Fruit fly (Drosophila melanogaster) ovary, adult (tissue): ENCODE results near the gene Keap1.

Source experiments
- CG17801 ChIP-seq: fragments of 200-800 bp; optimal IDR thresholded peaks from 2 replicates; lab custom pipeline; 2019; ENCODE audit warnings: missing biosample characterization, mild to moderate bottlenecking, missing genetic modification characterization, moderate library complexity; ENCODE audit not compliant: partially characterized antibody

Gene Keap1

DNA sequence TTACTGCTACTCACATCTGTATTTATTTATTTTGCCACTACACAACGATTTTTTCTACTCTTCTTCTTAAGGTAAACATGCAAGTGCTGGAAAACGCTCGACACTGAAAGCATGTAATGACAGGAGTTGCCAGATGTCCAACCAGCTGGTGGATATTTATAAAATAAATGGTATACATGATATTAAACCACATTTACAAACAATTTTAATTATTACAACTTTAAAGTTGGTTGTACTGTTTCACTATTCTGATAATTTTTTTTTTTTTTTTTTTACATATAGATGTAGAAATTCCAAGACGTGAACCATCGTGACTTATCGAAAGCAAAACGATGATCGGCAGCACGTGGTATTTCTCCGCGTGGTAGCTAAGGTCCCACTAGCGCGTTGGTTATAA is at the start of gene Keap1, which contains the start of gene kuk:
Keap1 (minus strand) TSS at position 87 of the 397 bp plus-strand sequence.
kuk (plus strand) TSS at position 386 of the 397 bp plus-strand sequence.
- TF ChIP-seq CG17801 (GFP tag; lab: Kevin White, UChicago) = peak; percentile 52

DNA sequence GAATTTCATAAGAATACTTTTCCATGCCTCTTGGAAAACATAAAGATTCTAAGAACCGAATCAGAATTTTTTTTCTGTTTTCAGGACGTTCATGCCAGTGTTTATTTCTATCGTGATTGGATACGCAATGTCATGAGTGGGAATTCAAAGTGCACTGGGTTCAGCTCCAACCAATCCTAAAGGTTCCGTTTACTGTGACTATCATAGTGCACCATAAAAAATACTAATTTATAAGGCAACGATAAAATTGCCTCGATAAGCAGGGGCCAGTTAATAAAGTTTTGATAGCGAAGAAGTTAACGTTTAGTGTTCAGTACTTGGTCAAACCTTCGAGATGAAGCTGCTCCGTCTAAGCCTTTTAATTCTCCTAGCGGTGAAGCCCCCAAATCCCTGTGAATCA is 48.2 kb upstream of the Keap1 start, which contains the start of gene CG31265:
CG31265 (plus strand) TSS at position 301 of the 400 bp plus-strand sequence.
- no peak for TF ChIP-seq CG17801 (GFP tag; lab: Kevin White, UChicago)

DNA sequence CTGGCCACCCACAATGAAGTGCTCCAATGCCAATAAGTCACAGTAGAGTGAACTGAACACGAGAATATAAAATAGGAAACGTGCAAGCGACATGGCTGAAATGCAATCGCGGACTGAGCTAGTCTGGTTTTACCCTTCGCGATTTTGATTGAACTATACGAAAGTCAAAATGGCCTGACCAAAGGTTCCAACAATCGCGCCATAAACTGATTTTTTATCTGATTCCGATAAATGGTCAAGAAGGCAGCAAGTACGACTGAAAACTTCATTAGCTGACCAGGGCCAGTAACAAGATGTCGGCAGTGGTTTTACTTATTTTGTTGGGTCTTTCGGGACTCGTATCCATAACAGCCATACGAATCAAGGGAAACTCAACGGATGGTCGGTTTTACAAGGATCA is 47.1 kb upstream of the Keap1 start, which contains the start of the genes CG17477 and CG31269:
CG17477 (minus strand) TSS at position 101 of the 400 bp plus-strand sequence.
CG31269 (plus strand) TSS at position 289 of the 400 bp plus-strand sequence.
- no peak for TF ChIP-seq CG17801 (GFP tag; lab: Kevin White, UChicago)

- no peak for TF ChIP-seq CG17801 (GFP tag; lab: Kevin White, UChicago)
Measured at dm6 chr3R:17125339-17126044, 45.7 kb upstream of the Keap1 start, which contains the start of gene cher. TSS of gene cher (minus strand) at chr3R:17125389.

DNA sequence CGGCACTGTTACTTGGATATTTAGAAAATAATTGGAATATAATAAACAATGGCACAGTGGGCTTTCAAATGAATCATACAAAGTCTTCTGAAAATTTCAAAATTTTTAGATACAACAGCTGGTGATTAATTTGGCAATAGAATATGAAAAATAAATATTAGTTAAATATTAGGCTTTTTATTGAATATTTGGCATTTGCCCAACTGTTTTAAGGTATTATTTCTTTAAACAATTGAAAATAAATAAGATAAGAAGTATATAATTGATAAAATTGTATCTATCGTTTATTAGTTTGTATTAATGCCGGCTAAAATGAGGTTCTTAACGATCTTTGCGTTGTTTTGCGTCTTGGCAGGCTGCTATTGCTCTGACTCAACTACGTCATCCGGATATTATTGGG is 44.4 kb upstream of the Keap1 start, which contains the start of gene CG45079:
CG45079 (plus strand) TSS at position 301 of the 400 bp plus-strand sequence.
- TF ChIP-seq CG17801 (GFP tag; lab: Kevin White, UChicago) = no peak

DNA sequence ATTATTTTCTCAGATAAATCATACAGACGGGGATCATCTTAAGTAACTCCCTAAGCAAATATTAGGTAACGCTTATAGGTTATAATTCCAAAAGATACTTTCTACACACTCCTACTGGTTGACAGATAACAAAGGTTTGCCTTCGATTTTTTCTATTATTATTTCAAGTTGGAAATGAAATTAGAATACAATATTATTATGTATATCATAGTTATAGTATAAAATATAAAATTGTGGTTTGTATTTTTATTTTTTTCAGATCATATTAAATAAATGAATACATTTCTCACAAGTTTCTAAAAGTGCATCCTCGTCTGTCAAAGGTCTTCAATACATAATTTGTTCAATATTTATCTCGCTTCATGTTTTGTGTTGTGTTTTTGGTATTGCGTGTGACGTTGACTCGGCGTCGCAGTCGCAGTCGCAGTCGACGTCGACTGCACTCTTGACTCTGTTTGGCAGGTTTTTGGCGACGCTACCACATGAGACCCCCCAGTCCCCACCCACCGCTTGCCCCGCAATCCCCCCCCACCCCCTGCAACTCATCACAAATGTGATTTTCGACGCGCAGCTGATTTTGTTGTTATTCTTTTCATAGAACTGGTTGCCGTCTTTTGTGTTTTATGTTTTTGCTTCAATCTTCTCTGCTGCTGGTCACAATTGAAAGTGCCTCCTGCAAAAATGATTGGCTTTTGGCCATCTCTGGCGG is 43.2 kb upstream of the Keap1 start:
- no peak for TF ChIP-seq CG17801 (GFP tag; lab: Kevin White, UChicago)

dm6 chr3R:17121277-17121676 is 41.5 kb upstream of the Keap1 start, which contains the start of gene CG42779:
TSS of gene CG42779 (plus strand) at chr3R:17121577.
- no peak for TF ChIP-seq CG17801 (GFP tag; lab: Kevin White, UChicago)

dm6 chr3R:17120165-17120564 is 40.4 kb upstream of the Keap1 start, which contains the start of gene CG34278:
TSS of gene CG34278 (plus strand) at chr3R:17120465.
- no peak for TF ChIP-seq CG17801 (GFP tag; lab: Kevin White, UChicago)

- peak; percentile 56 for TF ChIP-seq CG17801 (GFP tag; lab: Kevin White, UChicago)
Measured at dm6 chr3R:17118917-17119378, 39.2 kb upstream of the Keap1 start.

DNA sequence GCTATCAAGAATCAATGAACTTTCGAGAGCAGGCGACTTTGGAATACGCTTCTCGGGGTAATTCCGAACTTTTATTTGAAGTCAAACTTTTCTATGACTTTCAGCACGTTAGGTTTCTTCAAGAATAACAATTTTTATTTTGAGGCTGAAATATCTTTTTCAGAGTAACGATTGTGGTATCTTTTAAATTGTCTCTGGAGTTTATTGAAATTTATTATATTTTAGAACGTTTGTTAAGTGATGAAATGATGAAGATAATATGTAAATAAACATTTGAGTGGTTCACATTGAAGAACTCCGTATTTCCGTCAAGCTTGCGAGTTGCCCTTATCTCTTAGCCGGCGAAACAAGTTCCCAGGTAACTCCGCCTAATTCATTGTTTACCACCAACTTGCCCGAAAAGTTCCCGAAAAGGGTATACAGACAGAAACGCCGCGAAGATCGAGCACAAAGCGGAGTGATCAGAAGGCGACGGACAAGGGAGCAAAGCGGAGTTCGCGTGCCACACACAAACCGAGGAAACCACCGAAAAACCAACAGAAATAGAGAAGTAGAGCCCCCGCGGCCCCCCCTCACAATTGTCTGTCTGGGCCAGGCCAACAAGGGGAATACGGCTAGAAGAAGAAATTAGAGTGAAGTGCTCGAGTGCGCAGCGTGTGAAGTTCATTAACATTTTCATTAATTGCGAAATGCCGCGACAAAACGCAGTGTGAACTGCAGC is 38.0 kb upstream of the Keap1 start:
- no peak for TF ChIP-seq CG17801 (GFP tag; lab: Kevin White, UChicago)

- no peak for TF ChIP-seq CG17801 (GFP tag; lab: Kevin White, UChicago)
Measured at dm6 chr3R:17116231-17116630, 36.5 kb upstream of the Keap1 start.

dm6 chr3R:17115668-17116067 is 35.9 kb upstream of the Keap1 start:
- no peak for TF ChIP-seq CG17801 (GFP tag; lab: Kevin White, UChicago)

DNA sequence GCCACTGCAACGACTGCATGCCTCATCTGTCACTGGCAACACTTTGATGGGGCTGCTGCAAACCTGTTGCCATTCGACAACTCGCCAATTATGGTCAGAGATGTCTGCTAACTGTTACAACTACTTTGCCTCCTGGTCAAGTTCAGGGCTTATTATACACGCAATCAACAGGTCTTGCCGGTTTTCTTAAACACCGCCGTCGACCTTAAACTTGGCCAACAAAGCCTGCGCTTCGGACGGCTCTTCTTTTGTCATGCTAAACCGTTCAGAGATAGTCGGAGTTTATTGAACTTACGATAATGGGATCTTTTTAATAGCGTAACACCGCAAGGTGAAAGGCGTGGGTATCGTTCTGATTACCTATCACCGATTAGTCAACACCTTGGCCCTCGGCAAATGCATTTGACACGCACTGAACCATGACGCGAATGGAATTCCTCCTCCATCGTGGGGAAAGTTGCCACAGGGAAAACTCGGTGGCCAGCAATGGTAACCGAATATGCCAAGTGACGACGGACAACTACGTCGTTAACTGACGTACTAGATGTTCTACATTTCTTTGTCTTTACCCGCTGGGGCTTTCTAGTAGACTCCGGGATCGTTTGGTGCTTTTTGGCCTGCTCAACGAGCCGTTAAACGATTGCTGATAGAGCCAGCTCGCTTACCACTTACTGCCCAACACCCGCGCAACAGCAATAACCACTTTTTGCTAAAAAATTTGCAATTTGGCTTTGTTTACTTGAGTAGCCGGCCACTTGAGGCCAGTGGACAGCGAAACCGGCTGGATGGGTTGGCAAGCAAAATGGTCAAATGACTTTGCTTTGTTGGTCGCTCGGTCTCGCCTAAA is 31.4 kb upstream of the Keap1 start:
- no peak for TF ChIP-seq CG17801 (GFP tag; lab: Kevin White, UChicago)

- no peak for TF ChIP-seq CG17801 (GFP tag; lab: Kevin White, UChicago)
Measured at dm6 chr3R:17108881-17109280, 29.1 kb upstream of the Keap1 start.
